Worm (Caenorhabditis elegans): Measurements from ENCODE around the gene clec-8.

DNA sequence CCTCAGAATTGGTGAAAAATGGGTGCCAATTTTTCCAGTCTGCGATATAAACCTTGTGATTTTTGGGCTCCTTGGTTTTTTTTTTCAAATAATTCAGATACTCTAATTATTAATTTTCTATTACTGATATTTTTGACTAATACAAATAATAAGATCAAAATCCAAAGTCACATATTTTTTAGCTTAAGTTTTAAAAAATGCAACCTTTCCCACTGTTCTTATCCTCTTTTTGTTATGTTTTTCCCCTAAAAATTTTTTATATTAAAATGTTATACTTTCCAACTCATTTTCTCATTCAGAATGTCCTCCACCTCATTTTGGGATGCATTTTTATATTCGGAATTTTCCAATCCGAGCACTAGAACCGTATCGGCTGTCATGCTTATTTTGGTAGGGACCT, 46.9 kb downstream of the clec-8 start, which contains the start of gene srx-120:
- no peak for TF ChIP-seq hlh-15 (tag; optimal IDR thresholded peaks at IDR 0.05)
- no peak for TF ChIP-seq ahr-1 (tag; optimal IDR thresholded peaks at IDR 0.05)
- no peak for TF ChIP-seq ttx-3 (tag; optimal IDR thresholded peaks at IDR 0.05)
- no peak for TF ChIP-seq fax-1 (tag; optimal IDR thresholded peaks at IDR 0.05)
- no peak for TF ChIP-seq ceh-30 (tag; optimal IDR thresholded peaks at IDR 0.05)
- TF ChIP-seq pag-3 (tag; optimal IDR thresholded peaks at IDR 0.05; ENCODE audit: borderline replicate concordance): no peak
- TF ChIP-seq fkh-6 (tag; optimal IDR thresholded peaks at IDR 0.05): no peak
- no peak for TF ChIP-seq pat-9 (tag; optimal IDR thresholded peaks at IDR 0.05)
- TF ChIP-seq pha-4 (tag; optimal IDR thresholded peaks at IDR 0.05): no peak
- no peak for TF ChIP-seq unc-42 (tag; optimal IDR thresholded peaks at IDR 0.05)
- TF ChIP-seq pha-2 (tag; optimal IDR thresholded peaks at IDR 0.05): no peak
- no peak for TF ChIP-seq elt-4 (tag; optimal IDR thresholded peaks at IDR 0.05)
- TF ChIP-seq nfya-1 (tag; optimal IDR thresholded peaks at IDR 0.05): no peak
- TF ChIP-seq ama-1 (optimal IDR thresholded peaks at IDR 0.05): no peak

Data from whole organism, late embryonic.